Fruit fly (Drosophila melanogaster) Kc167 (cell line): Measurements from ENCODE around the gene COX5BL.

Experiments used
- Myc ChIP-seq: fragments of >200 bp; optimal IDR thresholded peaks from 2 replicates; lab custom pipeline; 2017; ENCODE audit warnings: missing external identifiers
- ttk ChIP-seq: sonication (Bioruptor generic); optimal IDR thresholded peaks from 2 replicates; lab custom pipeline; 2017; ENCODE audit warnings: missing external identifiers

dm6 chr2L:6533719-6534118, 25.5 kb upstream of the COX5BL start:
- TF ChIP-seq ttk (lab: Kevin White, UChicago): no peak
- TF ChIP-seq Myc: no peak
